Worm (Caenorhabditis elegans) whole organism, L2 larva: ENCODE results near the gene W06E11.1.

ENCODE experiments used
- C34F6.9 ChIP-seq: fragments of 150-350 bp; optimal IDR thresholded peaks from 2 replicates; lab custom pipeline; 2014; ENCODE audit warnings: missing biosample characterization, missing genetic modification characterization
- F13H6.1 ChIP-seq: sonication (generic microtip); optimal IDR thresholded peaks from 2 replicates; lab custom pipeline; 2016; ENCODE audit warnings: missing genetic modification characterization, missing compliant biosample characterization
- R02D3.7 ChIP-seq: fragments of 150-350 bp; optimal IDR thresholded peaks from 2 replicates; lab custom pipeline; 2014; ENCODE audit warnings: missing biosample characterization, missing genetic modification characterization
- Y55F3AM.14 ChIP-seq: fragments of 200-800 bp; sonication (Bioruptor generic); optimal IDR thresholded peaks from 2 replicates; lab custom pipeline; 2018; ENCODE audit warnings: mild to moderate bottlenecking, missing genetic modification characterization, missing compliant biosample characterization
- ZK546.5 ChIP-seq: sonication (generic microtip); optimal IDR thresholded peaks from 2 replicates; lab custom pipeline; 2017; ENCODE audit warnings: missing biosample characterization, missing genetic modification characterization
- alr-1 ChIP-seq: fragments of 150-350 bp; optimal IDR thresholded peaks from 2 replicates; lab custom pipeline; 2014; ENCODE audit warnings: missing biosample characterization, missing genetic modification characterization
- blmp-1 ChIP-seq: sonication (generic microtip); optimal IDR thresholded peaks from 2 replicates; lab custom pipeline; 2017; ENCODE audit warnings: missing genetic modification characterization, mild to moderate bottlenecking, missing compliant biosample characterization, antibody characterized with exemption, moderate library complexity; ENCODE audit not compliant: insufficient read depth
- ceh-82 ChIP-seq: fragments of 150-350 bp; optimal IDR thresholded peaks from 2 replicates; lab custom pipeline; 2014; ENCODE audit warnings: missing biosample characterization, missing genetic modification characterization
- crh-2 ChIP-seq: sonication (generic microtip); optimal IDR thresholded peaks from 2 replicates; lab custom pipeline; 2017; ENCODE audit warnings: missing biosample characterization, missing genetic modification characterization
- egl-27 ChIP-seq: sonication (generic microtip); optimal IDR thresholded peaks from 3 replicates; lab custom pipeline; 2017; ENCODE audit warnings: missing biosample characterization, missing genetic modification reagents, missing genetic modification characterization
- elt-1 ChIP-seq: fragments of 150-350 bp; optimal IDR thresholded peaks from 2 replicates; lab custom pipeline; 2014; ENCODE audit warnings: missing biosample characterization, missing genetic modification characterization
- elt-3 ChIP-seq: sonication (generic microtip); optimal IDR thresholded peaks from 2 replicates; lab custom pipeline; 2017; ENCODE audit warnings: missing biosample characterization, missing genetic modification characterization
- fos-1 ChIP-seq: fragments of 150-350 bp; optimal IDR thresholded peaks from 2 replicates; lab custom pipeline; 2014; ENCODE audit warnings: missing biosample characterization, missing genetic modification characterization
- gmeb-1 ChIP-seq: fragments of 150-350 bp; optimal IDR thresholded peaks from 2 replicates; lab custom pipeline; 2014; ENCODE audit warnings: missing biosample characterization, missing genetic modification characterization
- lin-11 ChIP-seq: fragments of 150-350 bp; sonication (generic microtip); optimal IDR thresholded peaks from 2 replicates; lab custom pipeline; 2014; ENCODE audit warnings: missing biosample characterization, missing genetic modification characterization, inconsistent platforms, mixed read lengths
- lin-13 ChIP-seq: fragments of 150-350 bp; optimal IDR thresholded peaks from 2 replicates; lab custom pipeline; 2014; ENCODE audit warnings: missing biosample characterization, missing genetic modification reagents, missing genetic modification characterization
- lin-39 ChIP-seq: fragments of 150-350 bp; optimal IDR thresholded peaks from 2 replicates; lab custom pipeline; 2014; ENCODE audit warnings: missing biosample characterization, missing genetic modification reagents, missing genetic modification characterization
- lsy-2 ChIP-seq, 2 experiments: fragments of 150-350 bp in 1 of 2; sonication (generic microtip) in 1 of 2; optimal IDR thresholded peaks; 2 replicates each; lab custom pipeline; 2014 to 2017; ENCODE audit warnings: missing biosample characterization in 2 of 2, missing genetic modification characterization in 2 of 2
- mab-5 ChIP-seq: fragments of 150-350 bp; optimal IDR thresholded peaks from 2 replicates; lab custom pipeline; 2014; ENCODE audit warnings: missing biosample characterization, missing genetic modification characterization
- mdl-1 ChIP-seq, 2 experiments: fragments of 150-350 bp in 1 of 2; sonication (generic microtip) in 1 of 2; optimal IDR thresholded peaks; 2 replicates each; lab custom pipeline; 2017; ENCODE audit warnings: missing biosample characterization in 2 of 2, missing genetic modification characterization in 2 of 2
- nhr-10 ChIP-seq: sonication (generic microtip); optimal IDR thresholded peaks from 2 replicates; lab custom pipeline; 2017; ENCODE audit warnings: missing biosample characterization, missing genetic modification characterization
- nhr-12 ChIP-seq: fragments of 150-350 bp; optimal IDR thresholded peaks from 2 replicates; lab custom pipeline; 2014; ENCODE audit warnings: missing biosample characterization, missing genetic modification characterization
- nhr-129 ChIP-seq: fragments of 150-350 bp; optimal IDR thresholded peaks from 2 replicates; lab custom pipeline; 2014; ENCODE audit warnings: missing biosample characterization, missing genetic modification characterization
- nhr-21 ChIP-seq: fragments of 150-350 bp; optimal IDR thresholded peaks from 2 replicates; lab custom pipeline; 2014; ENCODE audit warnings: missing biosample characterization, missing genetic modification characterization
- nhr-23 ChIP-seq: fragments of 150-350 bp; optimal IDR thresholded peaks from 2 replicates; lab custom pipeline; 2014; ENCODE audit warnings: missing biosample characterization, missing genetic modification reagents, missing genetic modification characterization
- nhr-237 ChIP-seq: fragments of 150-350 bp; optimal IDR thresholded peaks from 2 replicates; lab custom pipeline; 2014; ENCODE audit warnings: missing biosample characterization, missing genetic modification characterization
- nhr-25 ChIP-seq: fragments of 150-350 bp; sonication (generic microtip); optimal IDR thresholded peaks from 3 replicates; lab custom pipeline; 2014; ENCODE audit warnings: missing biosample characterization, missing genetic modification characterization
- nhr-6 ChIP-seq: fragments of 150-350 bp; optimal IDR thresholded peaks from 2 replicates; lab custom pipeline; 2014; ENCODE audit warnings: missing biosample characterization, missing genetic modification characterization
- nhr-77 ChIP-seq: fragments of 150-350 bp; optimal IDR thresholded peaks from 2 replicates; lab custom pipeline; 2014; ENCODE audit warnings: missing biosample characterization, missing genetic modification characterization
- peb-1 ChIP-seq: fragments of 150-350 bp; optimal IDR thresholded peaks from 2 replicates; lab custom pipeline; 2014; ENCODE audit warnings: missing biosample characterization, missing genetic modification characterization
- sma-3 ChIP-seq: sonication (generic microtip); optimal IDR thresholded peaks from 2 replicates; lab custom pipeline; 2016; ENCODE audit warnings: missing genetic modification reagents, missing genetic modification characterization, missing compliant biosample characterization
- sma-9 ChIP-seq, 2 experiments: fragments of 150-350 bp in 1 of 2; sonication (generic microtip) in 1 of 2; optimal IDR thresholded peaks; 2 replicates each; lab custom pipeline; 2014 to 2016; ENCODE audit warnings: missing genetic modification characterization in 2 of 2, mild to moderate bottlenecking in 1 of 2, missing biosample characterization in 1 of 2, missing compliant biosample characterization in 1 of 2, missing genetic modification reagents in 1 of 2, moderate library complexity in 1 of 2
- snpc-4 ChIP-seq: fragments of 150-350 bp; optimal IDR thresholded peaks from 2 replicates; lab custom pipeline; 2014; ENCODE audit warnings: missing biosample characterization, missing genetic modification characterization
- unc-39 ChIP-seq: fragments of 150-350 bp; optimal IDR thresholded peaks from 2 replicates; lab custom pipeline; 2014; ENCODE audit warnings: missing biosample characterization, missing genetic modification characterization
- unc-55 ChIP-seq: fragments of 150-350 bp; sonication (generic microtip); optimal IDR thresholded peaks from 3 replicates; lab custom pipeline; 2014; ENCODE audit warnings: missing biosample characterization, missing genetic modification reagents, missing genetic modification characterization
- unc-62 ChIP-seq: fragments of 150-350 bp; optimal IDR thresholded peaks from 2 replicates; lab custom pipeline; 2014; ENCODE audit warnings: missing biosample characterization, missing genetic modification reagents, missing genetic modification characterization
- zag-1 ChIP-seq: fragments of 150-350 bp; optimal IDR thresholded peaks from 2 replicates; lab custom pipeline; 2014; ENCODE audit warnings: missing biosample characterization, missing genetic modification characterization
- ztf-1 ChIP-seq: fragments of 200-800 bp; sonication (Bioruptor generic); conservative IDR thresholded peaks from 2 replicates; pipeline ENCODE4 v1.3.6; 2022; ENCODE audit warnings: missing genetic modification characterization, missing compliant biosample characterization
- ztf-11 ChIP-seq: sonication (generic microtip); optimal IDR thresholded peaks from 2 replicates; lab custom pipeline; 2017; ENCODE audit warnings: missing biosample characterization, missing genetic modification characterization

W06E11.1 gene

DNA sequence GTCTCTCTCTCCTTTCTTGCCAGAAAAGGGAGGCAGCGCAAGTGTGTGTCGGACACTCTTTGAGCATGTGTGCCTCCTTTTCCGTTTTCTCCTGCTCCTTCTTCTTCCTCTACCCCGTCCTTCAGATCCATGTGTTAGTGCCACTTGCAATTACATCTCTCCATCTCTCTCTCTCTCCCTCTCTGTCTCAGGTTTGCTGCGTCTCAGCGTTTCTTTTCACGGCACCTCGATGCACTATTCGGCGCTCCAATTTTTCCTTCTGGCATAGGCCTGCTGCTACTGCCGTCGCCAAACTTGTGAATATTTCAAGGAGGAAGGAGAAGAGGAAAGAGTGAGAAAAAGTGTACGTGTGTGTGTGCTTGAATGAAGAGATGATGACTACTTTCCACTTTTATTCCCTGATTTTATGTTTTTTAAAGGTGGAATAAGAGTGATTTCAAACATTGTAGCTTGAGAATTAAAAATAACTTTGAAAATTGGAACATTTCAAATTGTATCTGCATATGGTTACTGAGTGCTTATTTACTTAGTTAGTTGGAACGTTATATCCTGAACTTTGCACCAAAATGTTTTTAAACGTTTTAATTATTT is 26.5 kb downstream of the W06E11.1 start, which contains the start of gene W02B3.3 (continued):
- TF ChIP-seq zag-1 (tag; lab: Kevin White, UChicago) (peak; percentile 90), ZK546.5 (tag; lab: Kevin White, UChicago) (no peak), elt-3 (tag; lab: Kevin White, UChicago) (no peak), gmeb-1 (tag; lab: Kevin White, UChicago) (no peak), ztf-1 (no peak)
- TF ChIP-seq, all 48 proteins: peak for 17

DNA sequence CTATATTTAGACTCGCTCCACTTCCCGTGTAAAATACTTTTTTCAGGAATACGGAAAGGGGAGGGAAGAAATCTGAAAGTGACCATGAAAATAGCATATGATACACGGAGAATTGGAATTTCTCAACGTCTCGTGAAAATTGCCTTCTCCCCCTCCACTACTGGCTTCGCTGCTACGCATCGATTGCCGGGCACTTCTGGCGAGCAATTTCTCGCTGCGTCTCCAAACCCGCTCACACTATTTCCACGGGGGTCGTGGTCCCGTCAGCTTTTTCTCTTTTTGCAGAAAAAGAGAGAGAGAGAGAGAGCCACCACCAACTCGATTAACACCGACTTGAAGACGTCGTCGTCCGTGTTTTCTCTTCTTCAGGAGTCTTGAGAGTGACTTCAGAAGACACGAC is 29.1 kb downstream of the W06E11.1 start:
- no peak for TF ChIP-seq nhr-237 (tag; lab: Kevin White, UChicago)
- TF ChIP-seq lin-11 (tag; lab: Kevin White, UChicago), result peak; percentile 87
- peak; percentile 44 for TF ChIP-seq nhr-129 (tag; lab: Kevin White, UChicago)
- peak; percentile 14 for TF ChIP-seq mab-5 (tag; lab: Kevin White, UChicago)
- TF ChIP-seq mdl-1 (tag; optimal IDR thresholded peaks at IDR 0.05; lab: Kevin White, UChicago), result peak; percentile 1 to 69
- TF ChIP-seq lin-39 (tag; lab: Kevin White, UChicago), result no peak
- TF ChIP-seq ztf-11 (tag; lab: Kevin White, UChicago), result no peak
- peak; percentile 58 for TF ChIP-seq egl-27
- TF ChIP-seq Y55F3AM.14 (GFP tag; lab: Kevin White, UChicago), result peak; percentile 34
- TF ChIP-seq sma-3, result no peak
- peak; percentile 22 for TF ChIP-seq lin-13 (GFP tag; lab: Kevin White, UChicago)
- TF ChIP-seq nhr-6 (tag; lab: Kevin White, UChicago), result peak; percentile 9
- peak; percentile 82 for TF ChIP-seq unc-55 (GFP tag; lab: Kevin White, UChicago)
- no peak for TF ChIP-seq ceh-82 (tag; lab: Kevin White, UChicago)
- TF ChIP-seq fos-1 (tag; lab: Kevin White, UChicago), result peak; percentile 25
- TF ChIP-seq crh-2 (tag; lab: Kevin White, UChicago), result peak; percentile 63
- TF ChIP-seq nhr-12 (tag; lab: Kevin White, UChicago), result no peak
- peak; percentile 46 for TF ChIP-seq sma-9 (GFP tag; optimal IDR thresholded peaks at IDR 0.05; lab: Kevin White, UChicago)
- TF ChIP-seq sma-9 (tag; optimal IDR thresholded peaks at IDR 0.05; lab: Kevin White, UChicago), result no peak
- peak; percentile 45 to 68 for TF ChIP-seq lsy-2 (tag; optimal IDR thresholded peaks at IDR 0.05; lab: Kevin White, UChicago)
- no peak for TF ChIP-seq nhr-23
- TF ChIP-seq C34F6.9 (tag; lab: Kevin White, UChicago), result peak; percentile 73
- no peak for TF ChIP-seq peb-1 (tag; lab: Kevin White, UChicago)
- peak; percentile 69 for TF ChIP-seq F13H6.1
- TF ChIP-seq nhr-21 (tag; lab: Kevin White, UChicago), result no peak
- TF ChIP-seq zag-1 (tag; lab: Kevin White, UChicago), result peak; percentile 83

DNA sequence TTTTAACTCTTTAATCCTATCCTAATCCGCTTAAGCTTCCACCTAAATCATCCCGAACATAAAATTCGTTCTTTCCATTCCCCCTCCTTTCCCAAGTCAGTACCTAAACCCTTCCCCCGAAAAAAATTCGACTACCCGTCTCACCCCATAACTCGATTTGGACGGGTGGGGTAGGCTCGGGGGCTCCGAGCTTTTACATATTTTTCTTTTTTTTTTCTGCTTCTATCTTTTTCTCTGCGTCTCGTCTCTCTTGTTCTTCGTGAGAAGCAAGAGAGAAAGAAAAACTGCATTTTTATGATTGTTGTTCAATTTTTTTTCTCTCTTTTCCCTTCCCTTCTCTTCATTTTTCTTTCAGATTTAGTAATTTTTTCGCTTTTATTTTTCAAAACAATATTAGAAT is 33.6 kb downstream of the W06E11.1 start:
- TF ChIP-seq unc-39 (tag; lab: Kevin White, UChicago) (no peak), lsy-2 (tag; optimal IDR thresholded peaks at IDR 0.05; lab: Kevin White, UChicago) (peak in 1 of 2 experiments; percentile 20), F13H6.1 (peak; percentile 21), unc-55 (GFP tag; lab: Kevin White, UChicago) (peak; percentile 27), C34F6.9 (tag; lab: Kevin White, UChicago) (peak; percentile 60), nhr-10 (tag; lab: Kevin White, UChicago) (no peak), nhr-129 (tag; lab: Kevin White, UChicago) (no peak)

DNA sequence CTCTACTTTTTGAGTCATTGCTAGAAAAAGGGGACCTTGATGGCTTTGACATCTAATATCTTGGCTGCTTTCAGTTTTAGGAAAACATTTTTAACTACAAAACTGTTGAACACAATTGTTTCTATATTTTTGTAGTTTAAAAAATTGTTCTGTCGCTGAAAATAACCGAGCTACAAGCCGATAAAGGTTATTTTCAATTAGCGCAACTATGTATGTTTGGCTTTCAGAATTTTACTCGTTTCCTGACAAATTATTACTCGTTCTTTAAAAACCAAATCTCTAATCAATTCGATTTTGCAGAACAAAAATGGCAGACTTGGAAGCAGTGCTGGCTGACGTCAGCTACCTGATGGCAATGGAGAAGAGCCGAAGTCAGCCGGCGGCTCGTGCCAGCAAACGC is 34.0 kb downstream of the W06E11.1 start, which contains the start of gene grk-2:
Gene grk-2 (plus strand): TSS at position 301 of the 400 bp plus-strand sequence.
- TF ChIP-seq Y55F3AM.14 (GFP tag; lab: Kevin White, UChicago) (no peak), ztf-11 (tag; lab: Kevin White, UChicago) (no peak), gmeb-1 (tag; lab: Kevin White, UChicago) (no peak), peb-1 (tag; lab: Kevin White, UChicago) (no peak), unc-39 (tag; lab: Kevin White, UChicago) (no peak), egl-27 (no peak), nhr-77 (tag; lab: Kevin White, UChicago) (no peak), elt-3 (tag; lab: Kevin White, UChicago) (no peak), lsy-2 (tag; optimal IDR thresholded peaks at IDR 0.05; lab: Kevin White, UChicago) (no peak), nhr-10 (tag; lab: Kevin White, UChicago) (no peak), unc-55 (GFP tag; lab: Kevin White, UChicago) (no peak), R02D3.7 (tag; lab: Kevin White, UChicago) (no peak), blmp-1 (tag; lab: Kevin White, UChicago) (no peak), elt-1 (tag; lab: Kevin White, UChicago) (no peak), snpc-4 (tag; lab: Kevin White, UChicago) (no peak), unc-62 (GFP tag; lab: Kevin White, UChicago) (no peak), F13H6.1 (no peak), alr-1 (tag; lab: Kevin White, UChicago) (no peak), nhr-25 (no peak)
